Worm (Caenorhabditis elegans) whole organism, L2 larva: ENCODE results near the gene Y68A4A.13.
"Not testable (repeated sequence)": the region's sequence is repeated elsewhere in the genome, so short reads cannot be mapped to it uniquely, and the experiment has no call there.

Source experiments
- Y55F3AM.14 ChIP-seq: fragments of 200-800 bp; sonication (Bioruptor generic); optimal IDR thresholded peaks from 2 replicates; lab custom pipeline; 2018; ENCODE audit warnings: mild to moderate bottlenecking, missing genetic modification characterization, missing compliant biosample characterization
- ZK546.5 ChIP-seq: sonication (generic microtip); optimal IDR thresholded peaks from 2 replicates; lab custom pipeline; 2017; ENCODE audit warnings: missing biosample characterization, missing genetic modification characterization
- alr-1 ChIP-seq: fragments of 150-350 bp; optimal IDR thresholded peaks from 2 replicates; lab custom pipeline; 2014; ENCODE audit warnings: missing biosample characterization, missing genetic modification characterization
- aly-2 ChIP-seq: fragments of 150-350 bp; optimal IDR thresholded peaks from 2 replicates; lab custom pipeline; 2014; ENCODE audit warnings: missing biosample characterization, missing genetic modification characterization
- ama-1 ChIP-seq: fragments of 150-350 bp; optimal IDR thresholded peaks from 2 replicates; lab custom pipeline; 2018; ENCODE audit warnings: inconsistent platforms
- blmp-1 ChIP-seq: sonication (generic microtip); optimal IDR thresholded peaks from 2 replicates; lab custom pipeline; 2017; ENCODE audit warnings: missing genetic modification characterization, mild to moderate bottlenecking, missing compliant biosample characterization, antibody characterized with exemption, moderate library complexity; ENCODE audit not compliant: insufficient read depth
- ceh-16 ChIP-seq: fragments of 150-350 bp; optimal IDR thresholded peaks from 2 replicates; lab custom pipeline; 2014; ENCODE audit warnings: missing biosample characterization, missing genetic modification characterization
- crh-2 ChIP-seq: sonication (generic microtip); optimal IDR thresholded peaks from 2 replicates; lab custom pipeline; 2017; ENCODE audit warnings: missing biosample characterization, missing genetic modification characterization
- dmd-4 ChIP-seq: sonication (generic microtip); optimal IDR thresholded peaks from 2 replicates; lab custom pipeline; 2017; ENCODE audit warnings: missing biosample characterization, missing genetic modification characterization
- egl-27 ChIP-seq: sonication (generic microtip); optimal IDR thresholded peaks from 3 replicates; lab custom pipeline; 2017; ENCODE audit warnings: missing biosample characterization, missing genetic modification reagents, missing genetic modification characterization
- elt-3 ChIP-seq: sonication (generic microtip); optimal IDR thresholded peaks from 2 replicates; lab custom pipeline; 2017; ENCODE audit warnings: missing biosample characterization, missing genetic modification characterization
- fos-1 ChIP-seq: fragments of 150-350 bp; optimal IDR thresholded peaks from 2 replicates; lab custom pipeline; 2014; ENCODE audit warnings: missing biosample characterization, missing genetic modification characterization
- gmeb-1 ChIP-seq: fragments of 150-350 bp; optimal IDR thresholded peaks from 2 replicates; lab custom pipeline; 2014; ENCODE audit warnings: missing biosample characterization, missing genetic modification characterization
- lin-11 ChIP-seq: fragments of 150-350 bp; sonication (generic microtip); optimal IDR thresholded peaks from 2 replicates; lab custom pipeline; 2014; ENCODE audit warnings: missing biosample characterization, missing genetic modification characterization, inconsistent platforms, mixed read lengths
- lin-13 ChIP-seq: fragments of 150-350 bp; optimal IDR thresholded peaks from 2 replicates; lab custom pipeline; 2014; ENCODE audit warnings: missing biosample characterization, missing genetic modification reagents, missing genetic modification characterization
- lin-39 ChIP-seq: fragments of 150-350 bp; optimal IDR thresholded peaks from 2 replicates; lab custom pipeline; 2014; ENCODE audit warnings: missing biosample characterization, missing genetic modification reagents, missing genetic modification characterization
- lsy-2 ChIP-seq, 2 experiments: fragments of 150-350 bp in 1 of 2; sonication (generic microtip) in 1 of 2; optimal IDR thresholded peaks; 2 replicates each; lab custom pipeline; 2014 to 2017; ENCODE audit warnings: missing biosample characterization in 2 of 2, missing genetic modification characterization in 2 of 2
- mab-5 ChIP-seq: fragments of 150-350 bp; optimal IDR thresholded peaks from 2 replicates; lab custom pipeline; 2014; ENCODE audit warnings: missing biosample characterization, missing genetic modification characterization
- mbf-1 ChIP-seq: sonication (generic microtip); optimal IDR thresholded peaks from 2 replicates; lab custom pipeline; 2017; ENCODE audit warnings: missing biosample characterization, missing genetic modification characterization
- mdl-1 ChIP-seq, 2 experiments: fragments of 150-350 bp in 1 of 2; sonication (generic microtip) in 1 of 2; optimal IDR thresholded peaks; 2 replicates each; lab custom pipeline; 2017; ENCODE audit warnings: missing biosample characterization in 2 of 2, missing genetic modification characterization in 2 of 2
- nhr-11 ChIP-seq: fragments of 150-350 bp; optimal IDR thresholded peaks from 2 replicates; lab custom pipeline; 2014; ENCODE audit warnings: missing biosample characterization, missing genetic modification characterization
- nhr-12 ChIP-seq: fragments of 150-350 bp; optimal IDR thresholded peaks from 2 replicates; lab custom pipeline; 2014; ENCODE audit warnings: missing biosample characterization, missing genetic modification characterization
- nhr-129 ChIP-seq: fragments of 150-350 bp; optimal IDR thresholded peaks from 2 replicates; lab custom pipeline; 2014; ENCODE audit warnings: missing biosample characterization, missing genetic modification characterization
- nhr-21 ChIP-seq: fragments of 150-350 bp; optimal IDR thresholded peaks from 2 replicates; lab custom pipeline; 2014; ENCODE audit warnings: missing biosample characterization, missing genetic modification characterization
- nhr-237 ChIP-seq: fragments of 150-350 bp; optimal IDR thresholded peaks from 2 replicates; lab custom pipeline; 2014; ENCODE audit warnings: missing biosample characterization, missing genetic modification characterization
- nhr-25 ChIP-seq: fragments of 150-350 bp; sonication (generic microtip); optimal IDR thresholded peaks from 3 replicates; lab custom pipeline; 2014; ENCODE audit warnings: missing biosample characterization, missing genetic modification characterization
- nhr-77 ChIP-seq: fragments of 150-350 bp; optimal IDR thresholded peaks from 2 replicates; lab custom pipeline; 2014; ENCODE audit warnings: missing biosample characterization, missing genetic modification characterization
- skn-1 ChIP-seq: sonication (generic microtip); optimal IDR thresholded peaks from 2 replicates; lab custom pipeline; 2017; ENCODE audit warnings: missing biosample characterization, missing genetic modification characterization
- sma-3 ChIP-seq: sonication (generic microtip); optimal IDR thresholded peaks from 2 replicates; lab custom pipeline; 2016; ENCODE audit warnings: missing genetic modification reagents, missing genetic modification characterization, missing compliant biosample characterization
- sma-9 ChIP-seq, 2 experiments: fragments of 150-350 bp in 1 of 2; sonication (generic microtip) in 1 of 2; optimal IDR thresholded peaks; 2 replicates each; lab custom pipeline; 2014 to 2016; ENCODE audit warnings: missing genetic modification characterization in 2 of 2, mild to moderate bottlenecking in 1 of 2, missing biosample characterization in 1 of 2, missing compliant biosample characterization in 1 of 2, missing genetic modification reagents in 1 of 2, moderate library complexity in 1 of 2
- unc-39 ChIP-seq: fragments of 150-350 bp; optimal IDR thresholded peaks from 2 replicates; lab custom pipeline; 2014; ENCODE audit warnings: missing biosample characterization, missing genetic modification characterization
- unc-55 ChIP-seq: fragments of 150-350 bp; sonication (generic microtip); optimal IDR thresholded peaks from 3 replicates; lab custom pipeline; 2014; ENCODE audit warnings: missing biosample characterization, missing genetic modification reagents, missing genetic modification characterization
- ztf-1 ChIP-seq: fragments of 200-800 bp; sonication (Bioruptor generic); conservative IDR thresholded peaks from 2 replicates; pipeline ENCODE4 v1.3.6; 2022; ENCODE audit warnings: missing genetic modification characterization, missing compliant biosample characterization
- ztf-11 ChIP-seq: sonication (generic microtip); optimal IDR thresholded peaks from 2 replicates; lab custom pipeline; 2017; ENCODE audit warnings: missing biosample characterization, missing genetic modification characterization
- ztf-4 ChIP-seq: fragments of 150-350 bp; optimal IDR thresholded peaks from 2 replicates; lab custom pipeline; 2014; ENCODE audit warnings: missing biosample characterization, missing genetic modification characterization

The Y68A4A.13 gene

DNA sequence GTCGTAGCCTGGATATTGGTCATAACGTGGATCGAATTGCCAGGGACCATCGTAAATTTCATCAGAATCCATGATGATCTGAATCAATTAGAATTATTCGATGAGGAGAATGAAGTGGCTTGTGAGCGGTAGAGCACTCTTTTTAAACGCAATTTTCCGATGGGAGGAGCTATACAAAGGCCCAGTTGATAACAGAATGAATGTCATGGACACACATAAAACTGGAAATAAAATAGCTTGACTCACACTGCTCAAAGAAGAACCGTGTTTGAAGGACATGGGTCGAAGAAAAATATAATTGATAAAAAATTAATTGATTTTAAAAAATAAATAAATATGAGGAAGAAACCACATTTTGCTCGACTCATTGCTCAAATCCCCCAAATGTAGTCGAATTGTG is at the start of gene Y68A4A.13:
Gene Y68A4A.13, minus strand, starts transcription at position 101 of the 400 bp plus-strand sequence.
- no peak for TF ChIP-seq aly-2 (tag; lab: Kevin White, UChicago)
- TF ChIP-seq nhr-237: no peak
- TF ChIP-seq alr-1: no peak
- no peak for TF ChIP-seq sma-3 (GFP tag; lab: Kevin White, UChicago)
- TF ChIP-seq lsy-2 (tag; optimal IDR thresholded peaks at IDR 0.05; lab: Kevin White, UChicago): no peak
- no peak for TF ChIP-seq lin-13
- no peak for TF ChIP-seq dmd-4 (tag; lab: Kevin White, UChicago)
- no peak for TF ChIP-seq unc-55
- TF ChIP-seq ceh-16 (tag; lab: Kevin White, UChicago): no peak
- TF ChIP-seq nhr-21 (tag; lab: Kevin White, UChicago): no peak
- no peak for TF ChIP-seq skn-1 (tag; lab: Kevin White, UChicago)
- TF ChIP-seq nhr-25 (tag; lab: Kevin White, UChicago): no peak
- TF ChIP-seq elt-3: no peak
- no peak for TF ChIP-seq ZK546.5 (tag; lab: Kevin White, UChicago)
- TF ChIP-seq egl-27: no peak
- TF ChIP-seq gmeb-1: no peak
- no peak for TF ChIP-seq ztf-1 (GFP tag; lab: Robert Waterston, UW)
- TF ChIP-seq lin-11 (tag; lab: Kevin White, UChicago): no peak
- no peak for TF ChIP-seq fos-1 (tag; lab: Kevin White, UChicago)
- TF ChIP-seq nhr-12 (tag; lab: Kevin White, UChicago): no peak
- TF ChIP-seq, all 48 proteins: peak for 0

- no peak for TF ChIP-seq blmp-1 (tag; lab: Kevin White, UChicago)
- no peak for TF ChIP-seq skn-1 (tag; lab: Kevin White, UChicago)
- no peak for TF ChIP-seq lin-39 (tag; lab: Kevin White, UChicago)
- TF ChIP-seq Y55F3AM.14: no peak
- TF ChIP-seq mab-5 (tag; lab: Kevin White, UChicago): no peak
- TF ChIP-seq mbf-1 (tag; lab: Kevin White, UChicago): no peak
- no peak for TF ChIP-seq ztf-4 (tag; lab: Kevin White, UChicago)
- TF ChIP-seq unc-55: no peak
- TF ChIP-seq, all 48 proteins: peak for 0
These were observed 49.7 kb upstream of the Y68A4A.13 start for ce11 chrV:17257637-17258036.

ce11 chrV:17255454-17255853 is 47.5 kb upstream of the Y68A4A.13 start, which contains the start of gene srh-115:
TSS of gene srh-115 (plus strand) at chrV:17255754.
- TF ChIP-seq Y55F3AM.14 (no peak), dmd-4 (tag; lab: Kevin White, UChicago) (no peak), sma-9 (GFP tag; optimal IDR thresholded peaks at IDR 0.05; lab: Kevin White, UChicago) (no peak), sma-9 (tag; optimal IDR thresholded peaks at IDR 0.05; lab: Kevin White, UChicago) (no peak), nhr-11 (tag; lab: Kevin White, UChicago) (no peak), ztf-11 (tag; lab: Kevin White, UChicago) (no peak), lin-11 (tag; lab: Kevin White, UChicago) (no peak), fos-1 (tag; lab: Kevin White, UChicago) (no peak), lin-39 (tag; lab: Kevin White, UChicago) (no peak)

ce11 chrV:17255028-17255427 is 47.1 kb upstream of the Y68A4A.13 start, which contains the start of gene srh-116:
TSS of gene srh-116 (minus strand) at chrV:17255128.
- TF ChIP-seq Y55F3AM.14; ceh-16 (tag; lab: Kevin White, UChicago); nhr-237: not testable (repeated sequence)

DNA sequence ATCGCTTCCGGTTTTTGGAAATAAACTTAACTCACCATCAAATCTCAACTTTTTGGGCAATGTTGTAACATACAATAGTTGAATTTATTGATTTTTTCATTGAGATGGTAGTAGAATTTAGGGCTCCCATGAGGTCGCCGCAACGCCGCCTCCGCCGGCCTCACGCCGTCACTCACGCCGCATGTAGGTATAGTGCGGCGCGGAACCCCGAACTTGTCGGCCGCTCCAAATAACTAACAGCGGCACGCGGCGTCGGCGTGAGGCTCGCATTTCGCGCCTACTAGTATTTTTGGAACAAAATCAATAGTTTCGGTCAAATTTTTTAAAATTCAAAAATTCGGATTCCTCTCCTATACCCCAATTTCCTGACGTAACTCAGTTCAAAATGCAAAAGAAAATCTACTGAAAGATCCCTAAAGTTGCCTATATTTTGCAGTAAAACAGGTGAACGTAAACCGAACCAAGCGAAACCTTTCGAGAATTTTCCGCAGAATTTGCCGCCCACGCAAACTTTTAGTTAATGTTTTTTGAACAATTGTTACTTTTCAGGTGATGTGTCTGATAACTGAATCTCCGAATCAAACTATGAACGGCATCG is 43.5 kb upstream of the Y68A4A.13 start, which contains the start of gene Y61B8A.6:
Gene Y61B8A.6, plus strand, starts transcription at position 548 of the 598 bp plus-strand sequence.
- TF ChIP-seq unc-39 (tag; lab: Kevin White, UChicago) (no peak), nhr-237 (no peak), nhr-77 (tag; lab: Kevin White, UChicago) (no peak), elt-3 (no peak), ama-1 (no peak), mdl-1 (tag; optimal IDR thresholded peaks at IDR 0.05; lab: Kevin White, UChicago) (no peak), alr-1 (no peak), egl-27 (no peak), lsy-2 (tag; optimal IDR thresholded peaks at IDR 0.05; lab: Kevin White, UChicago) (no peak), aly-2 (tag; lab: Kevin White, UChicago) (no peak), crh-2 (tag; lab: Kevin White, UChicago) (no peak), dmd-4 (tag; lab: Kevin White, UChicago) (no peak), nhr-129 (tag; lab: Kevin White, UChicago) (no peak)
